Worm (Caenorhabditis elegans): ENCODE measurements around the gene F27E5.7.

DNA sequence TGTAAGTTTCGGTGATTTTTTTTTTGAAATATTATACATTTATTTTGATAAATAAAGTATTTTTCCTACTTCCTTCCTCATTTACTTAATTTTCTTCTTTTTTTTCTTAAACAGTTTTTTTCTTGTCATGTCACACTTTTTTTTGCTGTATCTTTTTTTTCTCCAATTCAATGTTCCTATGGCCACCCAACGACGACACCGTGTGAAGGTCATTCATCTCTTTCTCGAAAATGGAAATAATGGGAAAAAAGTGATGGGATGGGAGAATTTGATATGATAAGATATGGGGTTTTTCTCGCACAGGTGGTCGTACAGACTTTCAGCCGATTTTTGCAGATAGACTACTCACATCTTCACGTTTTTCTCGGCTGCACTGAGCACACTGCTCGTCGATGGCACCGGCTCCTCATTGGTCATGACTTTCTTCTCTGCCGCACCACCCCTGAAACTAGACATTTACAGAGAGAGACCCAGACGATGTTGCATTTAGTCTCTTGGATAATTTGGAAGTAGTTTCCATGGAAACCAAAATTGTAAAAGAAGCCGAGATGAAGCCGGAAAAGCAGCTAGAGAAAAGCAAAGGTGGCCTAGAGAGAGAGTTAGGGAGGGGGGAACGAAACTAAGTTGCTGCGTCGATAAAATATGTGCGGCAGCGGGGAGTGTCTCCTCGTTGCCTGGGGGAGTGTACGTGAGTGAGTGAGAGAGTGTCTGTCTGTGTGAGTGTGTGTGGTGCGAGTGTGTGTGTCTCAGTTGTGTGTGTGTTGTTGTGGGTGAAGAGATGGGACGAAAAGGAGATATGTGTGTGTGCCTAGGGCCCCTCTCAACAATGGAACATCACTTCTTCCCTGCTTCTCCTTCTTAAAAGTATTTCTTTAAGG is 46.6 kb downstream of the F27E5.7 start, which contains the start of gene daf-19:
- TF ChIP-seq F37B4.10 (GFP tag; IDR thresholded peaks at IDR 0.05): no peak
- TF ChIP-seq tbp1 (GFP tag; optimal IDR thresholded peaks at IDR 0.05): peak; percentile 24

Data from whole organism, young adult.